Worm (Caenorhabditis elegans): ENCODE results near the gene clec-74.

Gene clec-74

ce11 chrIV:3956095-3956494, 710 bp upstream of the clec-74 start, which contains the start of gene clec-73:
Gene clec-73, minus strand, starts transcription at chrIV:3956195.
- TF ChIP-seq ham-2 (GFP tag; optimal IDR thresholded peaks at IDR 0.05) (no peak), cnd-1 (tag; optimal IDR thresholded peaks at IDR 0.05) (no peak), unc-120 (tag; optimal IDR thresholded peaks at IDR 0.05; ENCODE audit: poor library complexity, severe bottlenecking) (no peak), nhr-2 (tag; optimal IDR thresholded peaks at IDR 0.05) (no peak), sptf-1 (tag; optimal IDR thresholded peaks at IDR 0.05) (no peak), hlh-1 (tag; optimal IDR thresholded peaks at IDR 0.05) (no peak)

ce11 chrIV:3960396-3960795, 3.6 kb downstream of the clec-74 start, which contains the start of gene clec-75:
Gene clec-75, plus strand, starts transcription at chrIV:3960734.
- TF ChIP-seq lsy-2 (tag; optimal IDR thresholded peaks at IDR 0.05) (no peak), lin-32 (GFP tag; optimal IDR thresholded peaks at IDR 0.05) (no peak), elt-3 (tag; optimal IDR thresholded peaks at IDR 0.05) (no peak), cnd-1 (tag; optimal IDR thresholded peaks at IDR 0.05) (no peak), lin-13 (tag; optimal IDR thresholded peaks at IDR 0.05) (no peak)

- TF ChIP-seq unc-62 (GFP tag; optimal IDR thresholded peaks at IDR 0.05), result no peak
- no peak for TF ChIP-seq nhr-76 (tag; optimal IDR thresholded peaks at IDR 0.05)
- no peak for TF ChIP-seq lin-32 (GFP tag; optimal IDR thresholded peaks at IDR 0.05)
- TF ChIP-seq lsy-2 (tag; optimal IDR thresholded peaks at IDR 0.05), result no peak
- no peak for TF ChIP-seq cnd-1 (tag; optimal IDR thresholded peaks at IDR 0.05)
- no peak for TF ChIP-seq ham-2 (GFP tag; optimal IDR thresholded peaks at IDR 0.05)
- no peak for TF ChIP-seq hlh-1 (tag; optimal IDR thresholded peaks at IDR 0.05)
- TF ChIP-seq M03D4.4 (tag; optimal IDR thresholded peaks at IDR 0.05), result no peak
Observed at ce11 chrIV:3962584-3962983, 5.8 kb downstream of the clec-74 start, which contains the start of gene Y46C8AM.1. Gene Y46C8AM.1, plus strand, starts transcription at chrIV:3962884.

DNA sequence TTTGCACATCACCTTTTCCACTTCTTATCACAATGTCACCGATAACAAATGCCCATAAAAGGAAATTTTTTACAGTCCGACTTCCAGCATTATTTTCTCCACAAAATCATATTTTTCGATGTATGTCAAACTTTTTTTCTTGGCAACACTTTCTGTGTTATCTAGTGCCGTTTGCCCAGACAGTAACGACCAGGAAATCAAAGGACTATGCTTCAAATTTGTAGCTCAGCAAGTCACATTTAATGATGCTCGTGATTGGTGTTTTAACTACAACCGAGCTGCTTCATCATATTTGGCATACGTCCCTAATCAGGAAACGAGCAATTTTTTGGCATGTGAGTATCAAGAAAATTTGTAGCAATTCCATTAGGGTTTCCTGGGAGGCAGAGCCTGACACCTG, 6.7 kb downstream of the clec-74 start:
- no peak for TF ChIP-seq mls-2 (tag; optimal IDR thresholded peaks at IDR 0.05)
- TF ChIP-seq tbx-8 (GFP tag; optimal IDR thresholded peaks at IDR 0.05), result no peak

DNA sequence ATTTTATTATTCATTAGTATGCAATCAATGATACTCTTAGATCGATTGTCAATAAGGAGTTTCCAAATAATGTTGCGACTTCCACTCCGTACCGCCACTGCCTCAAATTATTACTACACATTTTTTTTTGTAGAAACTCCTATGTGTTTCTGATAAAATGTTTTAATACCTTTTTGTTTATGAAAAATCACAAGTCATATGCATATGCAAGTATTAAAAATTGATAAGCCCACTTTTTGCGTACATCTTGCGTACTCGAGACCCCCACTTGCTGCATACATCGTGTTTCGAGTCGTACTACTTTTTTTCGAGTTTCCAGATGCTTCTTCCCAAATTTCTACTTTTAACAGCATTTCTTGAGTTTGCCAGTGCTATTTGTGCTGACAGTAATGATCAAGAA, 8.2 kb downstream of the clec-74 start, which contains the start of gene clec-76:
Gene clec-76 (plus strand): TSS at position 234 of the 400 bp plus-strand sequence.
- no peak for TF ChIP-seq ztf-11 (tag; optimal IDR thresholded peaks at IDR 0.05)
- TF ChIP-seq lsy-2 (tag; optimal IDR thresholded peaks at IDR 0.05), result no peak
- no peak for TF ChIP-seq drap-1 (GFP tag; optimal IDR thresholded peaks at IDR 0.05)

DNA sequence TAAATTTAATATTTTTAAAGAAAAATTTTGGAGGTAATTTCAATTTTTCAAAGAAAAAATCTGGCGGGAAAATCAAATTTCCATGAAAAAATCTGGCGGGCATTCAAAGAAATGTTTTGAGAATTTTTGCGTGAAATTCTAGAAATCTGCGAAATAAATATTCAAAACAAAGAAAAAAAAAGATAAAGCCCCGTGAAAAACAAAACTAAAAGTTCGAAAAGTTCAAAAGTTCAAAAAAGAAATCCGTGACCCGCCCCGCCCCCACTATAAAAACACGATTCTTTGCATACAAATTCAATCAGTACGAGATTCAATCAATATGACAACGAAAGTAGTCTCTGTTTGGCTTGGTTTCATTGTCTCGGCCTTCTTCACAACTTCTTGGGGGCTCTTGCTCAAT, 16.2 kb downstream of the clec-74 start, which contains the start of gene clec-79:
Gene clec-79 (plus strand): TSS at position 301 of the 400 bp plus-strand sequence.
- TF ChIP-seq flh-1 (GFP tag; optimal IDR thresholded peaks at IDR 0.05) (no peak), ztf-11 (tag; optimal IDR thresholded peaks at IDR 0.05) (no peak), zip-8 (tag; optimal IDR thresholded peaks at IDR 0.05) (no peak)

- TF ChIP-seq elt-3 (tag; optimal IDR thresholded peaks at IDR 0.05) (no peak), cnd-1 (tag; optimal IDR thresholded peaks at IDR 0.05) (no peak), unc-62 (GFP tag; optimal IDR thresholded peaks at IDR 0.05) (no peak)
Observed at ce11 chrIV:3977965-3978523, 21.2 kb downstream of the clec-74 start, which contains the start of gene srh-220. Gene srh-220, minus strand, starts transcription at chrIV:3978015.

ce11 chrIV:3979525-3979924, 22.7 kb downstream of the clec-74 start, which contains the start of gene srh-222:
Gene srh-222, plus strand, starts transcription at chrIV:3979825.
- TF ChIP-seq hlh-1 (tag; optimal IDR thresholded peaks at IDR 0.05) (no peak), blmp-1 (tag; optimal IDR thresholded peaks at IDR 0.05) (no peak), nhr-237 (tag; optimal IDR thresholded peaks at IDR 0.05) (no peak), unc-39 (tag; optimal IDR thresholded peaks at IDR 0.05) (no peak), lsy-2 (tag; optimal IDR thresholded peaks at IDR 0.05) (no peak), ceh-39 (tag; optimal IDR thresholded peaks at IDR 0.05) (no peak), unc-120 (tag; optimal IDR thresholded peaks at IDR 0.05; ENCODE audit: poor library complexity, severe bottlenecking) (no peak), mep-1 (tag; optimal IDR thresholded peaks at IDR 0.05) (no peak)
